Worm (Caenorhabditis elegans): Measurements from ENCODE around the gene abhd-12.

DNA sequence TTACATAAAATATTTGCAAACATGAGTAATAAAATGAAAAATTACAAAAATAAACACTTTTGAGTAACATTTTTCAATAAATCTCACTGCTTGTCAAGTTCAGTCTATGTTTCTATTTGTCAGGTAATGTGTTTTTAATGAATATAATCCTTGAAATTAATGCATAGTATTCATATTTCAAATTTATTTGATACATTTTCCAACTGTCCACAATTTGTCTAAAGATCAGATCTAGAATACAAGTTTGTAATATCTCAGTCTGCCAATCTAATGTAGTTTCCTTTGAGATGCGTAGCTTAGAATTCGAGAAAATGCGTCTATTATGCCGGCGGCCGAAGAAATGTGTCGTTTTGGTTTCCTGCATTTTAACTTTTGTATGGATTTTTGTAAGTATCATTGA lies 40.1 kb upstream of the abhd-12 start, which contains the start of gene Y97E10B.1:
- no peak for TF ChIP-seq him-1 (tag; optimal IDR thresholded peaks at IDR 0.05)
- TF ChIP-seq W03F9.2 (tag; optimal IDR thresholded peaks at IDR 0.05), result no peak
- no peak for TF ChIP-seq dao-5 (tag; optimal IDR thresholded peaks at IDR 0.05)

Data from whole organism, L4/young adult.